Worm (Caenorhabditis elegans) whole organism, late embryonic: ENCODE data around the gene pqn-74.

Experiments used
- C38D4.7 ChIP-seq: fragments of 200-800 bp; sonication (Bioruptor generic); optimal IDR thresholded peaks from 2 replicates; lab custom pipeline; 2018; ENCODE audit warnings: mild to moderate bottlenecking, missing genetic modification characterization, moderate library complexity, missing compliant biosample characterization
- F13H6.1 ChIP-seq: sonication (generic microtip); optimal IDR thresholded peaks from 2 replicates; lab custom pipeline; 2016; ENCODE audit warnings: missing genetic modification characterization, missing compliant biosample characterization
- ceh-31 ChIP-seq: sonication (generic microtip); optimal IDR thresholded peaks from 2 replicates; lab custom pipeline; 2016; ENCODE audit warnings: missing genetic modification characterization, missing compliant biosample characterization
- ceh-9 ChIP-seq: sonication (generic microtip); optimal IDR thresholded peaks from 2 replicates; lab custom pipeline; 2016; ENCODE audit warnings: mild to moderate bottlenecking, missing genetic modification characterization, inconsistent platforms, missing compliant biosample characterization
- fkh-10 ChIP-seq: fragments of 150-350 bp; optimal IDR thresholded peaks from 2 replicates; lab custom pipeline; 2014; ENCODE audit warnings: missing biosample characterization, missing genetic modification reagents, missing genetic modification characterization
- hlh-30 ChIP-seq: sonication (generic microtip); optimal IDR thresholded peaks from 2 replicates; lab custom pipeline; 2017; ENCODE audit warnings: antibody characterized with exemption, missing genetic modification characterization, missing compliant biosample characterization; ENCODE audit not compliant: insufficient read depth
- hlh-6 ChIP-seq: sonication (generic microtip); optimal IDR thresholded peaks from 2 replicates; lab custom pipeline; 2016; ENCODE audit warnings: missing genotype, missing genetic modification characterization, missing compliant biosample characterization
- nhr-11 ChIP-seq: fragments of 150-350 bp; optimal IDR thresholded peaks from 2 replicates; lab custom pipeline; 2014; ENCODE audit warnings: missing biosample characterization, missing genetic modification characterization
- pag-3 ChIP-seq: sonication (generic microtip); optimal IDR thresholded peaks from 2 replicates; lab custom pipeline; 2016; ENCODE audit warnings: missing compliant biosample characterization, missing genetic modification characterization, borderline replicate concordance

- TF ChIP-seq hlh-6 (tag; lab: Kevin White, UChicago) (no peak), F13H6.1 (tag; lab: Kevin White, UChicago) (no peak), C38D4.7 (GFP tag; lab: Kevin White, UChicago) (no peak), pag-3 (tag; lab: Kevin White, UChicago) (no peak), ceh-31 (tag; lab: Kevin White, UChicago) (no peak), fkh-10 (GFP tag; lab: Kevin White, UChicago) (no peak), nhr-11 (no peak), ceh-9 (no peak), hlh-30 (tag; lab: Kevin White, UChicago) (no peak)
Observed at ce11 chrIV:13318773-13319172, 12.4 kb downstream of the pqn-74 start.
